Worm (Caenorhabditis elegans): ENCODE data around the gene C05D11.13.

C05D11.13 gene

DNA sequence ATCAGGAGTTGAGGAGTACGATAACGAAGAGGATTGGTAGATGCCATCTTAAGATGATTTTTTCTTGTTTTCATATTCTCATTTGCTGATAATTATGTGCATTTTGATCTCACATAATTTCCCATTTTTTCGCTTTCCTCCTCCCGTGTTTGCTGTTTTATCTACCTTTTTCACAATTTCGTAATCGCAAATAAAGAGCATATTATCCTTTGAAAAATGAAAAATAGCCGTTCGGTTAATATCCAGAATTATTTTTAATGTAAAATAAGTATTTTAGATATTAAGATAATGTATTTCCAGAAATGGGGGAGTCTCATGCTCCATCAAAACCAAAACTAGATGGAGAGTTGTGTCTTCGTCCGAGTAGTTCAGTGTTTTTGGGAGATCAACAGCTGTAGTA, 11.4 kb downstream of the C05D11.13 start, which contains the start of gene vps-16:
Gene vps-16 (plus strand): TSS at position 301 of the 400 bp plus-strand sequence.
- no peak for TF ChIP-seq ztf-4 (tag; optimal IDR thresholded peaks at IDR 0.05)
- TF ChIP-seq elt-2 (tag; optimal IDR thresholded peaks at IDR 0.05), result no peak
- TF ChIP-seq nhr-28 (tag; optimal IDR thresholded peaks at IDR 0.05), result no peak
- no peak for TF ChIP-seq nhr-76 (tag; optimal IDR thresholded peaks at IDR 0.05)
- no peak for TF ChIP-seq ztf-11 (tag; optimal IDR thresholded peaks at IDR 0.05)
- TF ChIP-seq aly-2 (tag; optimal IDR thresholded peaks at IDR 0.05), result no peak
- TF ChIP-seq R02D3.7 (tag; optimal IDR thresholded peaks at IDR 0.05), result no peak
- TF ChIP-seq egl-27 (tag; optimal IDR thresholded peaks at IDR 0.05), result no peak
- no peak for TF ChIP-seq nhr-11 (tag; optimal IDR thresholded peaks at IDR 0.05)
- TF ChIP-seq lin-39 (tag; optimal IDR thresholded peaks at IDR 0.05), result no peak
- no peak for TF ChIP-seq skn-1 (tag; optimal IDR thresholded peaks at IDR 0.05)
- no peak for TF ChIP-seq eor-1 (tag; optimal IDR thresholded peaks at IDR 0.05)
- no peak for TF ChIP-seq jun-1 (tag; optimal IDR thresholded peaks at IDR 0.05)
- TF ChIP-seq fkh-2 (tag; optimal IDR thresholded peaks at IDR 0.05), result no peak
- no peak for TF ChIP-seq nhr-23 (tag; optimal IDR thresholded peaks at IDR 0.05)
- TF ChIP-seq nhr-25 (tag; optimal IDR thresholded peaks at IDR 0.05), result no peak
- no peak for TF ChIP-seq nhr-12 (tag; optimal IDR thresholded peaks at IDR 0.05)
- no peak for TF ChIP-seq ceh-28 (tag; optimal IDR thresholded peaks at IDR 0.05)
- TF ChIP-seq ceh-16 (tag; optimal IDR thresholded peaks at IDR 0.05), result no peak
- TF ChIP-seq elt-1 (tag; optimal IDR thresholded peaks at IDR 0.05), result no peak

DNA sequence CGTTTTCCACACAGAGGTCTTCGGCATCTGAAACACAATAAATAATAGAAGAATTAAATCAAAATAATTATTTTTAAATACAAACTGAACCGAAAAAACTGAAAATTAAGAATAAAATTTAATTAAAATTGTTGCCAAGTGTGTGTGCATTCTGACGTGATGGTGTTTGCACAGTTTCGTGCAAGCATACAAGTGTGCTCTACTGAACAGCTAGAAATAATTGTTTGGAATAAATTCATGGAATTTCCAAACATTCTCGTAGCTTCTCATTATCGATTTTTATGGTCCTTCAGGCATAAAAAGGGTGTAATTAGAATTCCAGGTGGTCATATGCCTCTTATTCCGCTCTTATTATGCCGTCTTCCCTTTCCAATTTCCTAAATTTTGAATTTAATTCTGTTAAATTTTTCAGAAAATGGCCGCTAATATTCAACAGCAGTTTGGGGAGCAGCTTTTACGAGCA, 12.6 kb downstream of the C05D11.13 start, which contains the start of the genes mrps-17 and txdc-9:
Gene mrps-17 (minus strand): TSS at position 33 of the 463 bp plus-strand sequence.
Gene txdc-9 (plus strand): TSS at position 413 of the 463 bp plus-strand sequence.
- TF ChIP-seq hmg-11 (tag; optimal IDR thresholded peaks at IDR 0.05) (peak; percentile 69), nhr-23 (tag; optimal IDR thresholded peaks at IDR 0.05) (peak; percentile 73), pqm-1 (tag; optimal IDR thresholded peaks at IDR 0.05) (peak; percentile 44), fkh-2 (tag; optimal IDR thresholded peaks at IDR 0.05) (no peak), ceh-9 (tag; optimal IDR thresholded peaks at IDR 0.05) (no peak), jun-1 (tag; optimal IDR thresholded peaks at IDR 0.05) (no peak), lsy-12 (tag; optimal IDR thresholded peaks at IDR 0.05) (peak; percentile 14), nhr-77 (tag; optimal IDR thresholded peaks at IDR 0.05) (no peak), mml-1 (tag; optimal IDR thresholded peaks at IDR 0.05) (no peak), lin-39 (tag; optimal IDR thresholded peaks at IDR 0.05) (peak; percentile 72), nhr-43 (tag; optimal IDR thresholded peaks at IDR 0.05; ENCODE audit: poor library complexity, severe bottlenecking) (no peak), mdl-1 (tag; optimal IDR thresholded peaks at IDR 0.05) (no peak), elt-1 (tag; optimal IDR thresholded peaks at IDR 0.05) (no peak), nhr-28 (tag; optimal IDR thresholded peaks at IDR 0.05) (no peak), daf-12 (tag; optimal IDR thresholded peaks at IDR 0.05) (no peak), ceh-28 (tag; optimal IDR thresholded peaks at IDR 0.05) (peak; percentile 59), lin-15B (tag; optimal IDR thresholded peaks at IDR 0.05) (peak; percentile 89), unc-39 (tag; optimal IDR thresholded peaks at IDR 0.05) (no peak), egl-27 (tag; optimal IDR thresholded peaks at IDR 0.05) (no peak), elt-2 (tag; optimal IDR thresholded peaks at IDR 0.05) (peak; percentile 33), nhr-11 (tag; optimal IDR thresholded peaks at IDR 0.05) (peak; percentile 14), elt-3 (tag; optimal IDR thresholded peaks at IDR 0.05) (no peak), ama-1 (optimal IDR thresholded peaks at IDR 0.05) (peak; percentile 1), ztf-4 (tag; optimal IDR thresholded peaks at IDR 0.05) (no peak), sea-2 (GFP tag; optimal IDR thresholded peaks at IDR 0.05) (no peak), skn-1 (tag; optimal IDR thresholded peaks at IDR 0.05) (peak; percentile 67), pha-4 (tag; optimal IDR thresholded peaks at IDR 0.05) (no peak), R02D3.7 (tag; optimal IDR thresholded peaks at IDR 0.05) (peak; percentile 32), fkh-10 (GFP tag; optimal IDR thresholded peaks at IDR 0.05) (peak; percentile 37), nhr-25 (tag; optimal IDR thresholded peaks at IDR 0.05) (peak; percentile 50), egl-5 (tag; optimal IDR thresholded peaks at IDR 0.05) (peak; percentile 74)

DNA sequence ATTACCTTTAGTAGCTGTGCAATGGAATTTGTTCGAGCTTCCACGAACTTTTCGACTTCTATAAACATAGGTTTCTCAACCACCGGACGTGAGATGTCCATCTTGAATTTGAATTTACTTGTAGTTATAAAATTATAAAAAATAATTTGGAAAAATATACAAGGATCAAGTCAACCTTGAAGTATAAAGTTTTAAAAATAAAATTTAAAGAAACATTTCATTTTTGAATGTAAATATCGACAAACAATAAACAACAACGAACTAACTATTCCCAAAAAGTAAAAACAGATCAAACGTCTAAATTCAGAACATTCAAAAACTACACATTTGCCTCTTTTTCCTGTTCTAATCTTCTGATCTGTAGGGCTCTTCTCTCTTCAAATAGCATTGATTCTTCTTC, 13.6 kb downstream of the C05D11.13 start, which contains the start of gene popl-1:
Gene popl-1 (minus strand): TSS at position 101 of the 400 bp plus-strand sequence.
- TF ChIP-seq nhr-25 (tag; optimal IDR thresholded peaks at IDR 0.05) (no peak), mml-1 (tag; optimal IDR thresholded peaks at IDR 0.05) (no peak), egl-27 (tag; optimal IDR thresholded peaks at IDR 0.05) (no peak), pqm-1 (tag; optimal IDR thresholded peaks at IDR 0.05) (no peak), fkh-2 (tag; optimal IDR thresholded peaks at IDR 0.05) (no peak), lin-15B (tag; optimal IDR thresholded peaks at IDR 0.05) (no peak), nhr-23 (tag; optimal IDR thresholded peaks at IDR 0.05) (no peak), skn-1 (tag; optimal IDR thresholded peaks at IDR 0.05) (no peak), lin-39 (tag; optimal IDR thresholded peaks at IDR 0.05) (no peak), ceh-16 (tag; optimal IDR thresholded peaks at IDR 0.05) (no peak), nhr-77 (tag; optimal IDR thresholded peaks at IDR 0.05) (no peak)

All from whole organism, L3 larva.